Worm (Caenorhabditis elegans) whole organism, L3 larva: ENCODE data around the gene glb-27.

Experiments used
- ceh-9 ChIP-seq: sonication (generic microtip); optimal IDR thresholded peaks from 2 replicates; lab custom pipeline; 2018; ENCODE audit warnings: missing biosample characterization, missing genetic modification characterization
- nhr-11 ChIP-seq: fragments of 150-350 bp; optimal IDR thresholded peaks from 2 replicates; lab custom pipeline; 2014; ENCODE audit warnings: missing biosample characterization, missing genetic modification characterization
- pha-4 ChIP-seq: fragments of 150-350 bp; optimal IDR thresholded peaks from 2 replicates; lab custom pipeline; 2014; ENCODE audit warnings: missing biosample characterization, missing genetic modification reagents, missing genetic modification characterization

DNA sequence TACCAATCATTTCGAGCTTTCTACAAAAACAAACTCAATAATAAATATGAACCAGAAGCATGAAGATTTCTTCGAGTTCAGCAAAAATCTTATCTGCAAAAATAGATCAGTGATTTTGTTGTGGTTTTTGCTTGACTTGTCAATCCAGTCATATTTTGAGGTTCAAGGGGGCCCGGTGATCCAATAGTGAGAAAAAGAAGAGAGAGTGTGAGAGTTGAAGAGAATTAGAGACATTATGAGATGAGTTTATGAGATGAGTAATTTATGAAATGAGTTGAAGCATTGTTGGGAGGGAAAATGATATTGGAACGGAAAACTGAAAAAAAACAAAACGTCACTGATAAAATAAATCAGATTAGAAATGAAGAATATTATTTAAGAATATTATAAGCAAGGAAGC, 47.1 kb downstream of the glb-27 start, which contains the start of gene T13H5.1:
- TF ChIP-seq ceh-9 (tag; lab: Kevin White, UChicago) (no peak), nhr-11 (tag; lab: Kevin White, UChicago) (no peak), pha-4 (tag; lab: Kevin White, UChicago) (no peak)
